Worm (Caenorhabditis elegans) whole organism, young adult: ENCODE results near the gene suf-1.
A peak's percentile ranks its signal among the peaks of the same experiment; 100 is the strongest.

Experiments used
- B0035.1 ChIP-seq: sonication (generic microtip); optimal IDR thresholded peaks from 2 replicates; lab custom pipeline; 2016; ENCODE audit warnings: missing genetic modification characterization, mild to moderate bottlenecking, missing compliant biosample characterization, missing genotype, missing genetic modification reagents
- B0336.3 ChIP-seq: fragments of 200-800 bp; sonication (Bioruptor generic); IDR thresholded peaks from 2 replicates; pipeline ENCODE4 v1.3.6; 2022; ENCODE audit warnings: missing genetic modification characterization, missing compliant biosample characterization
- F33H1.4 ChIP-seq: fragments of 200-800 bp; sonication (Bioruptor generic); IDR thresholded peaks from 2 replicates; pipeline ENCODE4 v1.3.6; 2022; ENCODE audit warnings: missing genetic modification reagents, missing genetic modification characterization, missing compliant biosample characterization
- F55B11.4 ChIP-seq: sonication (generic microtip); optimal IDR thresholded peaks from 2 replicates; lab custom pipeline; 2016; ENCODE audit warnings: missing compliant biosample characterization, missing genetic modification characterization, borderline replicate concordance; ENCODE audit not compliant: insufficient read depth
- Y67H2A.10 ChIP-seq: fragments of 200-800 bp; sonication (Bioruptor generic); conservative IDR thresholded peaks from 2 replicates; pipeline ENCODE4 v1.3.6; 2022; ENCODE audit warnings: missing genetic modification reagents, missing genetic modification characterization, missing compliant biosample characterization
- Y79H2A.3 ChIP-seq: fragments of 200-800 bp; sonication (Bioruptor generic); conservative IDR thresholded peaks from 2 replicates; pipeline ENCODE4 v1.3.6; 2022; ENCODE audit warnings: missing genetic modification reagents, missing genetic modification characterization, missing compliant biosample characterization
- ZK185.1 ChIP-seq: sonication (generic microtip); optimal IDR thresholded peaks from 2 replicates; lab custom pipeline; 2016; ENCODE audit warnings: mild to moderate bottlenecking, missing genetic modification characterization, missing compliant biosample characterization; ENCODE audit not compliant: poor library complexity, severe bottlenecking
- aptf-2 ChIP-seq: fragments of 200-800 bp; sonication (Bioruptor generic); conservative IDR thresholded peaks from 2 replicates; pipeline ENCODE4 v1.3.6; 2022; ENCODE audit warnings: missing genetic modification reagents, missing genetic modification characterization, missing compliant biosample characterization
- athp-1 ChIP-seq: sonication (generic microtip); optimal IDR thresholded peaks from 2 replicates; lab custom pipeline; 2017; ENCODE audit warnings: mild to moderate bottlenecking, missing genetic modification characterization, missing compliant biosample characterization
- ccch-3 ChIP-seq: fragments of 200-800 bp; sonication (Bioruptor generic); optimal IDR thresholded peaks from 2 replicates; lab custom pipeline; 2018; ENCODE audit warnings: mild to moderate bottlenecking, missing genetic modification characterization, missing compliant biosample characterization
- ceh-100 ChIP-seq: fragments of 200-800 bp; sonication (Bioruptor generic); IDR thresholded peaks from 2 replicates; pipeline ENCODE4 v1.3.6; 2022; ENCODE audit warnings: missing genetic modification reagents, missing genetic modification characterization, missing compliant biosample characterization
- ceh-40 ChIP-seq: fragments of 200-800 bp; sonication (Bioruptor generic); IDR thresholded peaks from 2 replicates; pipeline ENCODE4 v1.3.6; 2022; ENCODE audit warnings: missing genetic modification characterization, missing compliant biosample characterization
- ceh-91 ChIP-seq: fragments of 200-800 bp; sonication (Bioruptor generic); IDR thresholded peaks from 2 replicates; pipeline ENCODE4 v1.3.6; 2022; ENCODE audit warnings: missing genetic modification reagents, missing genetic modification characterization, missing compliant biosample characterization
- dpff-1 ChIP-seq: sonication (generic microtip); optimal IDR thresholded peaks from 2 replicates; lab custom pipeline; 2017; ENCODE audit warnings: mild to moderate bottlenecking, missing genetic modification characterization, missing compliant biosample characterization
- egrh-3 ChIP-seq: fragments of 200-800 bp; sonication (Bioruptor generic); IDR thresholded peaks from 2 replicates; pipeline ENCODE4 v1.3.6; 2022; ENCODE audit warnings: missing genetic modification reagents, missing genetic modification characterization, missing compliant biosample characterization
- ekl-4 ChIP-seq: fragments of 200-800 bp; sonication (Bioruptor generic); IDR thresholded peaks from 2 replicates; pipeline ENCODE4 v1.3.6; 2022; ENCODE audit warnings: missing genetic modification reagents, missing genetic modification characterization, missing compliant biosample characterization
- hsf-1 ChIP-seq: fragments of 200-800 bp; sonication (Bioruptor generic); IDR thresholded peaks from 2 replicates; pipeline ENCODE4 v1.3.6; 2022; ENCODE audit warnings: missing genetic modification reagents, missing genetic modification characterization, missing compliant biosample characterization
- lag-1 ChIP-seq: fragments of 200-800 bp; sonication (Bioruptor generic); IDR thresholded peaks from 2 replicates; pipeline ENCODE4 v1.3.6; 2022; ENCODE audit warnings: missing genetic modification reagents, missing genetic modification characterization, missing compliant biosample characterization
- let-607 ChIP-seq, 2 experiments: fragments of 200-800 bp in 1 of 2; sonication (Bioruptor generic) in 1 of 2; sonication (generic microtip) in 1 of 2; optimal IDR thresholded peaks; 2 replicates each; lab custom pipeline; 2016 to 2018; ENCODE audit warnings: mild to moderate bottlenecking in 2 of 2, missing compliant biosample characterization in 2 of 2, missing genetic modification characterization in 2 of 2, moderate library complexity in 2 of 2, missing genotype in 1 of 2
- lin-35 ChIP-seq, 3 experiments: fragments of 150-350 bp in 2 of 3; sonication (generic microtip) in 1 of 3; optimal IDR thresholded peaks; 2 replicates each; lab custom pipeline; 2014 to 2018; ENCODE audit warnings: missing biosample characterization in 3 of 3, missing genetic modification characterization in 3 of 3, missing genetic modification reagents in 3 of 3
- lin-40 ChIP-seq: sonication (generic microtip); optimal IDR thresholded peaks from 2 replicates; lab custom pipeline; 2016; ENCODE audit warnings: missing genetic modification characterization, mild to moderate bottlenecking, missing compliant biosample characterization, missing genotype, missing genetic modification reagents
- lsl-1 ChIP-seq: fragments of 200-800 bp; sonication (Bioruptor generic); optimal IDR thresholded peaks from 2 replicates; lab custom pipeline; 2018; ENCODE audit warnings: mild to moderate bottlenecking, missing genetic modification characterization, moderate library complexity, missing compliant biosample characterization
- madf-6 ChIP-seq: fragments of 200-800 bp; sonication (Bioruptor generic); IDR thresholded peaks from 2 replicates; pipeline ENCODE4 v1.3.6; 2022; ENCODE audit warnings: missing genetic modification reagents, missing genetic modification characterization, missing compliant biosample characterization
- mes-4 ChIP-seq: sonication (generic microtip); optimal IDR thresholded peaks from 2 replicates; lab custom pipeline; 2016; ENCODE audit warnings: missing genotype, missing genetic modification characterization, missing compliant biosample characterization
- mxl-1 ChIP-seq: sonication (generic microtip); optimal IDR thresholded peaks from 2 replicates; lab custom pipeline; 2016; ENCODE audit warnings: missing genetic modification characterization, missing compliant biosample characterization
- nfya-2 ChIP-seq: fragments of 200-800 bp; sonication (Bioruptor generic); IDR thresholded peaks from 2 replicates; pipeline ENCODE4 v1.3.6; 2022; ENCODE audit warnings: missing genetic modification reagents, missing genetic modification characterization, missing compliant biosample characterization
- nfyb-1 ChIP-seq: fragments of 200-800 bp; sonication (Bioruptor generic); IDR thresholded peaks from 2 replicates; pipeline ENCODE4 v1.3.6; 2022; ENCODE audit warnings: missing genetic modification reagents, missing genetic modification characterization, missing compliant biosample characterization
- nhr-120 ChIP-seq: fragments of 200-800 bp; sonication (Bioruptor generic); IDR thresholded peaks from 2 replicates; pipeline ENCODE4 v1.3.6; 2022; ENCODE audit warnings: missing genetic modification characterization, missing compliant biosample characterization
- nhr-27 ChIP-seq: fragments of 200-800 bp; sonication (Bioruptor generic); optimal IDR thresholded peaks from 2 replicates; lab custom pipeline; 2018; ENCODE audit warnings: mild to moderate bottlenecking, missing genetic modification characterization, moderate library complexity, missing compliant biosample characterization
- pbrm-1 ChIP-seq: fragments of 200-800 bp; sonication (Bioruptor generic); IDR thresholded peaks from 2 replicates; pipeline ENCODE4 v1.3.6; 2022; ENCODE audit warnings: missing genetic modification reagents, missing genetic modification characterization, missing compliant biosample characterization
- rec-8 ChIP-seq, 2 experiments: sonication (generic microtip); optimal IDR thresholded peaks; 2 replicates each; lab custom pipeline; 2016; ENCODE audit warnings: mild to moderate bottlenecking in 2 of 2, missing genetic modification characterization in 2 of 2, missing genetic modification reagents in 2 of 2, missing genotype in 2 of 2, missing biosample characterization in 1 of 2, missing compliant biosample characterization in 1 of 2, moderate library complexity in 1 of 2
- sdz-38 ChIP-seq: sonication (generic microtip); optimal IDR thresholded peaks from 2 replicates; lab custom pipeline; 2016; ENCODE audit warnings: missing genotype, missing genetic modification characterization, missing compliant biosample characterization
- snpc-1.1 ChIP-seq: sonication (generic microtip); optimal IDR thresholded peaks from 2 replicates; lab custom pipeline; 2017; ENCODE audit warnings: missing genetic modification characterization, mild to moderate bottlenecking, missing compliant biosample characterization, antibody characterized with exemption, moderate library complexity, missing genotype, missing genetic modification reagents; ENCODE audit not compliant: insufficient read depth
- unc-62 ChIP-seq: fragments of 150-350 bp; optimal IDR thresholded peaks from 2 replicates; lab custom pipeline; 2014; ENCODE audit warnings: missing biosample characterization, missing genetic modification reagents, missing genetic modification characterization
- zfh-2 ChIP-seq: fragments of 200-800 bp; sonication (Bioruptor generic); conservative IDR thresholded peaks from 2 replicates; pipeline ENCODE4 v1.3.6; 2022; ENCODE audit warnings: missing genetic modification reagents, missing genetic modification characterization, missing compliant biosample characterization
- zim-3 ChIP-seq: sonication (generic microtip); optimal IDR thresholded peaks from 2 replicates; lab custom pipeline; 2017; ENCODE audit warnings: mild to moderate bottlenecking, missing genetic modification characterization, moderate library complexity, missing compliant biosample characterization
- ztf-18 ChIP-seq: sonication (generic microtip); optimal IDR thresholded peaks from 2 replicates; lab custom pipeline; 2016; ENCODE audit warnings: missing genotype, mild to moderate bottlenecking, missing genetic modification characterization, missing compliant biosample characterization
- ztf-25 ChIP-seq: fragments of 200-800 bp; sonication (Bioruptor generic); IDR thresholded peaks from 2 replicates; pipeline ENCODE4 v1.3.6; 2022; ENCODE audit warnings: missing genetic modification reagents, missing genetic modification characterization, missing compliant biosample characterization
- ztf-3 ChIP-seq: fragments of 200-800 bp; sonication (Bioruptor generic); optimal IDR thresholded peaks from 2 replicates; lab custom pipeline; 2018; ENCODE audit warnings: mild to moderate bottlenecking, missing genetic modification characterization, missing compliant biosample characterization
- ztf-6 ChIP-seq: fragments of 200-800 bp; sonication (Bioruptor generic); IDR thresholded peaks from 2 replicates; pipeline ENCODE4 v1.3.6; 2022; ENCODE audit warnings: missing genetic modification reagents, missing genetic modification characterization, missing compliant biosample characterization

Gene suf-1

ce11 chrII:8590684-8591083 lies 13.0 kb upstream of the suf-1 start, which contains the start of gene aptf-4:
aptf-4 (plus strand) TSS chrII:8590984.
- TF ChIP-seq lin-35 (GFP tag; optimal IDR thresholded peaks at IDR 0.05; lab: Kevin White, UChicago) (no peak), F55B11.4 (tag; lab: Kevin White, UChicago) (no peak), ekl-4 (GFP tag; lab: Robert Waterston, UW) (no peak), ZK185.1 (tag; lab: Kevin White, UChicago) (no peak), B0035.1 (tag; lab: Kevin White, UChicago) (no peak), sdz-38 (tag; lab: Kevin White, UChicago) (no peak), ceh-91 (GFP tag; lab: Robert Waterston, UW) (no peak), Y67H2A.10 (GFP tag; lab: Robert Waterston, UW) (no peak), mxl-1 (tag; lab: Kevin White, UChicago) (no peak), madf-6 (GFP tag; lab: Robert Waterston, UW) (no peak), B0336.3 (no peak)

DNA sequence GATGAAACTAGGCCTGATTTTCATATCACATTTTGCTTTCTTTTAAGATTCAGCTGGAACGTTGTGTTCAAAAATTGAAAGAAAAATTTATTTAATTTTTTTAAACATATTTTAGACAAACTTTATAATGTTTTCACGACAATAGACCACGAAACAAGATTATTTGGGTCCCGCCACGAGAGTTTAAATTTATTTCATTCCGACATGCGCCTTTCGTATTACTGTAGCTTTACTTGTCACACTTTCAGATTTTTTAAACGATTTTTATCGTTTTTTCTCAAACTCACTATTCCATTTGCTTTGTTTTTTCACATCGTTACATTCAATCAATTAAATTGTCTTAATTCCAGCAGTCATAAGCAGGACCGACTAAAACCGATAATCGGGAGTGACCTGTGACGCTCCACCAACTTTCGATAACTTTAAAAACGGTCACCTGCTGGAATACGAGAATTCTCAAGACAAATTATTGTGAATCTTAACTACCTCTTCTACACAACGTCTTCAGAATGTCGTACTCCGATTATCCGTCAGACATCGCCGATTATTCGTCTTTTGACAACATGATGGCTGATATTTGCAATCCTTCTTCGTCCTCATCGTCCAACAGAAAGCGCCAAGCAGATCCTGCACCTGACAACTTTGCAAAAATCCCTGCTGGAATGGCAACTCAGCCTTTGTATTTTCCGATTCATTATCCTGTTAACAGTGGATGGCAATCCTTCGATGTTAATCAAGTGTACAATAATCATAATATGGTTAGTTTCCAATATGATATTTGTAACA lies 9.6 kb upstream of the suf-1 start, which contains the start of gene aptf-3:
TSS of gene aptf-3 (plus strand) at position 351 of the 786 bp plus-strand sequence.
- TF ChIP-seq lag-1 (GFP tag; lab: Robert Waterston, UW) (no peak), egrh-3 (GFP tag; lab: Robert Waterston, UW) (no peak), lin-40 (no peak), hsf-1 (no peak), let-607 (tag; optimal IDR thresholded peaks at IDR 0.05; lab: Kevin White, UChicago) (no peak), unc-62 (no peak), dpff-1 (tag; lab: Kevin White, UChicago) (no peak), aptf-2 (GFP tag; lab: Robert Waterston, UW) (no peak), athp-1 (tag; lab: Kevin White, UChicago) (no peak), lsl-1 (peak; percentile 71), zfh-2 (GFP tag; lab: Robert Waterston, UW) (no peak), ccch-3 (GFP tag; lab: Kevin White, UChicago) (no peak), snpc-1.1 (tag; lab: Kevin White, UChicago) (no peak), F33H1.4 (GFP tag; lab: Robert Waterston, UW) (peak; percentile 69)

DNA sequence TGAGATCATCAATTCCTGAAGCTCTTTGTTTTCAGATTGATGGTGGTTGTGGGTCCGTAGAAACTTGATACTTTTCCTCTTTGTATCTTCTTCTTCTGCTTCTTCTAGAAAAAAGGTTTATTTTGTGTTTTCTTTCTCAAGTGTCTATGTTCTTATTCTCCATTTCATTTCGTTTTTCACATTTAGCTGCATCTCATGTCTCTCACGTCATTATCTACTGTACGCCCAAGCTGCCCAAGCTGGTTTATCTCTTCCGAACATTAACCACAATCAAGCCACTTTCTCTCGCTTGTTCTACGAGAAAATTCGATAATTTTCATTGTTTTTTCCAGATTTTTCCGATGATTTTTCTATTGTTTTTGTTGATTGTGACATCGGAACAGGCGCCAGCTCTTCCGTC lies 4.4 kb upstream of the suf-1 start, which contains the start of gene F28C6.5:
TSS of gene F28C6.5 (plus strand) at position 301 of the 400 bp plus-strand sequence.
- TF ChIP-seq ceh-100 (GFP tag; lab: Robert Waterston, UW) (no peak), mes-4 (tag; lab: Kevin White, UChicago) (no peak), nhr-27 (tag; lab: Kevin White, UChicago) (no peak), B0336.3 (no peak), ztf-3 (no peak), ceh-91 (GFP tag; lab: Robert Waterston, UW) (no peak), ceh-40 (no peak), pbrm-1 (GFP tag; lab: Robert Waterston, UW) (no peak), rec-8 (tag; optimal IDR thresholded peaks at IDR 0.05; lab: Kevin White, UChicago) (no peak), nfyb-1 (GFP tag; lab: Robert Waterston, UW) (no peak), Y79H2A.3 (no peak), zfh-2 (GFP tag; lab: Robert Waterston, UW) (no peak), nfya-2 (GFP tag; lab: Robert Waterston, UW) (no peak), F55B11.4 (tag; lab: Kevin White, UChicago) (no peak), nhr-120 (GFP tag; lab: Robert Waterston, UW) (no peak), ztf-6 (no peak), ztf-25 (no peak), ztf-18 (no peak), zim-3 (tag; lab: Kevin White, UChicago) (no peak)
